Worm (Caenorhabditis elegans): Measurements from ENCODE around the gene tag-234.
A peak's percentile ranks its signal among the peaks of the same experiment; 100 is the strongest.
"Not testable (repeated sequence)": the region's sequence is repeated elsewhere in the genome, so short reads cannot be mapped to it uniquely, and the experiment has no call there.

Gene tag-234

DNA sequence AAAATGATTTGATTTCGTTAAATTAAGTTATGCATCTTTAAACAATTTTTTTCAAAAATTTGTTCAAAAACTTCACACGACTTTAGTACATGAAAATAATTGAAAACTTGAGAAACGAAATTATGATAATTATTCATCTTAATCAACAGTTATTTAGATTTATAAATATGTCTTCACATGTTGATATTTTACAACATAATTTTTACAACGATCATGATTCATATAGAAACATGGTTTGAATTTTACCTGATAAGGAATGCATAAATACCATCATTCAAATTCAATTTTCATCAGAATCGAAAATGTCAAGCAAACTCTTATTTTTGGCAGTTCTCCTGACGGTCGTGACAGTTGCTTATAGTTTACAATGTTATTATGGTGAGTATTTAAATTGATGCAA, at the start of gene tag-234:
TSS of gene tag-234 (plus strand) at position 301 of the 400 bp plus-strand sequence.
- no peak for TF ChIP-seq unc-120 (tag; optimal IDR thresholded peaks at IDR 0.05; ENCODE audit: poor library complexity, severe bottlenecking)
- no peak for TF ChIP-seq zip-8 (tag; optimal IDR thresholded peaks at IDR 0.05)
- TF ChIP-seq ztf-11 (tag; optimal IDR thresholded peaks at IDR 0.05) = no peak
- TF ChIP-seq elt-1 (tag; optimal IDR thresholded peaks at IDR 0.05; ENCODE audit: borderline replicate concordance, insufficient read depth) = no peak
- TF ChIP-seq nhr-12 (tag; optimal IDR thresholded peaks at IDR 0.05) = no peak
- TF ChIP-seq elt-3 (tag; optimal IDR thresholded peaks at IDR 0.05) = no peak
- TF ChIP-seq pha-4 (tag; optimal IDR thresholded peaks at IDR 0.05) = no peak
- no peak for TF ChIP-seq mep-1 (tag; optimal IDR thresholded peaks at IDR 0.05)
- no peak for TF ChIP-seq drap-1 (GFP tag; optimal IDR thresholded peaks at IDR 0.05)
- TF ChIP-seq tbx-8 (GFP tag; optimal IDR thresholded peaks at IDR 0.05) = no peak
- no peak for TF ChIP-seq cnd-1 (tag; optimal IDR thresholded peaks at IDR 0.05)
- no peak for TF ChIP-seq ceh-83 (GFP tag; optimal IDR thresholded peaks at IDR 0.05)
- TF ChIP-seq sptf-1 (tag; optimal IDR thresholded peaks at IDR 0.05) = no peak
- TF ChIP-seq blmp-1 (tag; optimal IDR thresholded peaks at IDR 0.05) = no peak
- TF ChIP-seq ceh-39 (tag; optimal IDR thresholded peaks at IDR 0.05) = no peak

DNA sequence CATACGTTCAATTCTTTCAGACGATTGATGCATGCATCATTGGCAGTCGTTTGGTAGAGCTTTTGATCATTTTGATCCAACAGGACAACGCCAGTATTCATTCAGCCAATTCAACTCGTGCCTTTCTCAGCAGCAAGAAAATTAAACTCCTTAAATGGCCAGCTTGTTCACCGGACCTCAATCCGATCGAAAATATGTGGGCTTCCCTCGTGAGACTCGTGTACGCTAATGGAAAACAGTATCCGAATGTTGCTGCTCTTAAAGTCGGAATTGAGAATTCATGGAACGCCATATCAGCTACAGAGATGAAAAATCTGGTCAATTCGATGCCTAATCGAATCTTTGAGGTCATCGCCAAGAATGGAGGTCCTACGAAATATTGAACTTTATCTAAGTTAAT, 48.6 kb upstream of the tag-234 start, which contains the start of gene wago-5:
TSS of gene wago-5 (minus strand) at position 101 of the 400 bp plus-strand sequence.
- not testable (repeated sequence) for TF ChIP-seq pha-4 (tag; optimal IDR thresholded peaks at IDR 0.05); nhr-12 (tag; optimal IDR thresholded peaks at IDR 0.05); flh-1 (GFP tag; optimal IDR thresholded peaks at IDR 0.05)

DNA sequence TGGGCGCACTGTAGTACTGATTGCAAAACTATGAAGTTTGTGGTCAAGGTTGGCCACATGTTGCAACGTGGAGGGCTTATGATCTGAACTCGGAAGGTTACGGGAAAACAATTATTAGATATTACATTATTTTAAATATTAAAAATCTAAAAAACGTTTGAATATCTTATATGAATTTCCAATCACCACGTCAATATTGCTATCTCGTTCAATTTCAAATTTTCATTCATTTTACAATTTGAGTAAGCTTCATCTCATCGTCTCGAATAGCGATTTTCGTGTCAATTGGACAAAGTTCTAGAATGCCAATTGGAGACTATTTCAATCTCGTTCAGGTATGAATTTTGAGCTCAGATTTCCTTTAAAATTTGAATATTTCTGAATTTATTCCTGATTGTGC, 47.6 kb upstream of the tag-234 start, which contains the start of gene ZK1248.20:
TSS of gene ZK1248.20 (plus strand) at position 301 of the 400 bp plus-strand sequence.
- TF ChIP-seq ceh-39 (tag; optimal IDR thresholded peaks at IDR 0.05) (no peak), ztf-11 (tag; optimal IDR thresholded peaks at IDR 0.05) (no peak), nhr-237 (tag; optimal IDR thresholded peaks at IDR 0.05) (no peak), cnd-1 (tag; optimal IDR thresholded peaks at IDR 0.05) (no peak), sem-2 (GFP tag; optimal IDR thresholded peaks at IDR 0.05) (no peak), ceh-83 (GFP tag; optimal IDR thresholded peaks at IDR 0.05) (no peak)

DNA sequence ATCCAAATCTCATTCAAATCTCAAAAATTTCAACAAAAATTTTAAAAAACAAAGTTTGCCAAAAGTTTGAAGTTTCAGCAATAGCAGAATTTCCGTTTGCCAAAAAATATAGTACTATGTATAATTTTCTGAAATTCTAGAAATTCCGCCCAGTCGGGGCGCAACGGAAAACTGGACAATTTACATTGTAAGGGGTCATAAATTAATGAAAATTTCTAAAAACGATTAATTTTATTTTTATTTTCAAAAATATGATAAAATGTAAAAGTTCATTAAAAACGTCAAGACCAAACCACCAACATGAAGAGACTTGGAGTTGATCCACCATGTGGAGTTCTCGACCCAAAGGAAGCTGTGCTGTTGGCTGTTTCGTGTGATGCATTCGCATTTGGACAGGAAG, 45.7 kb upstream of the tag-234 start, which contains the start of gene ZK1248.4:
TSS of gene ZK1248.4 (plus strand) at position 301 of the 400 bp plus-strand sequence.
- TF ChIP-seq mls-2 (tag; optimal IDR thresholded peaks at IDR 0.05) (no peak), ztf-11 (tag; optimal IDR thresholded peaks at IDR 0.05) (no peak), nhr-12 (tag; optimal IDR thresholded peaks at IDR 0.05) (no peak), unc-62 (GFP tag; optimal IDR thresholded peaks at IDR 0.05) (no peak), lin-13 (tag; optimal IDR thresholded peaks at IDR 0.05) (no peak)

DNA sequence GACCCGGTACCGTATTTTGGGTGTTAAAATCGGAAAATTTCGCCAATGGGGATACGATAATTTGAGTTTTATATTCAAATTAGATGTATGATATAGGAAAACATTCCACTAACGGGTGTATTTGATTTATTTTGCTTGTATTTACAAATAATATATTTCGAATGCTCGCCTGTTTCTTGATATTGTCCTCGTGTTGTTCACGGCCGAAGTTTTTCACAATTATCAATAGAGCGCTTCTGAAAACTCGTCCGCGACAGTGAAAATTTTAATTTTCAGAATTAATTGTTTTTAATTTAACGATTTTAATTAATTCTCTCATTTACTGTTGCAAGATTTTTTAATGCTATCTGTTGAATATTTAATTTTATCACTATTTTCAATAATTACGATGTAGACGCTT, 44.3 kb upstream of the tag-234 start:
- TF ChIP-seq bed-3 (GFP tag; optimal IDR thresholded peaks at IDR 0.05) (no peak), ztf-11 (tag; optimal IDR thresholded peaks at IDR 0.05) (no peak), mab-5 (tag; optimal IDR thresholded peaks at IDR 0.05) (no peak), unc-62 (GFP tag; optimal IDR thresholded peaks at IDR 0.05) (no peak), mls-2 (tag; optimal IDR thresholded peaks at IDR 0.05) (no peak), drap-1 (GFP tag; optimal IDR thresholded peaks at IDR 0.05) (no peak), snpc-4 (tag; optimal IDR thresholded peaks at IDR 0.05) (no peak), elt-3 (tag; optimal IDR thresholded peaks at IDR 0.05) (no peak), unc-39 (tag; optimal IDR thresholded peaks at IDR 0.05) (no peak), hlh-1 (tag; optimal IDR thresholded peaks at IDR 0.05) (no peak)

DNA sequence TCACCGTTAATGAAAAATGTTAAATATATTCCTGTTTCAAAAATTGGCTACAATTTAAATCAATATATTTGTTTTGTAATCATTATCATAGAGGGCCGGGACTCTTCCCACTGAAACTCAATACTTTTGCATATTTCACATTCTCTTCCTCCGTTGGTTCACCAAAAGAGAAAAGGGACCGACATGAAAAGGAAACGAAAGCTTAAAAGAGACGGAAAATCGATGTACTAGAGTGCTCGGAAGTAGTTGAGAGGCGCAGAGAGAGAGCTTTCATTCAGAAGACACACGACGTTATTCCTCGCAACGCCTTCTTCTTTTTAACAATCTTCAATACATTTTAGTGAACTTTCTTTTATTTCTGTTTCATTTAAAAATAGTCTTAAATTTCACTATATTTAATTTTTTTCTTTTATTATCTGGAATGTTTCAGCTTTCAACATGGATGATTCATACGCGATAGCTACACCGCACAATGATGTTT, 43.7 kb upstream of the tag-234 start, which contains the start of gene ehs-1:
TSS of gene ehs-1 (plus strand) at position 431 of the 481 bp plus-strand sequence.
- TF ChIP-seq nhr-76 (tag; optimal IDR thresholded peaks at IDR 0.05) (no peak), hlh-1 (tag; optimal IDR thresholded peaks at IDR 0.05) (no peak), nhr-237 (tag; optimal IDR thresholded peaks at IDR 0.05) (no peak), unc-39 (tag; optimal IDR thresholded peaks at IDR 0.05) (no peak), lin-13 (tag; optimal IDR thresholded peaks at IDR 0.05) (no peak), sem-2 (GFP tag; optimal IDR thresholded peaks at IDR 0.05) (no peak), nhr-2 (tag; optimal IDR thresholded peaks at IDR 0.05) (no peak), cnd-1 (tag; optimal IDR thresholded peaks at IDR 0.05) (no peak), nhr-28 (tag; optimal IDR thresholded peaks at IDR 0.05) (no peak), M03D4.4 (tag; optimal IDR thresholded peaks at IDR 0.05) (no peak), unc-62 (GFP tag; optimal IDR thresholded peaks at IDR 0.05) (peak; percentile 5), ztf-11 (tag; optimal IDR thresholded peaks at IDR 0.05) (no peak), ces-1 (GFP tag; optimal IDR thresholded peaks at IDR 0.05) (peak; percentile 8), ceh-43 (GFP tag; optimal IDR thresholded peaks at IDR 0.05) (no peak), lin-32 (GFP tag; optimal IDR thresholded peaks at IDR 0.05) (no peak)

All from whole organism, mixed stage, embryonic.